Worm (Caenorhabditis elegans): ENCODE results near the gene F10C1.1.
"Not testable (repeated sequence)": the region's sequence is repeated elsewhere in the genome, so short reads cannot be mapped to it uniquely, and the experiment has no call there.

The F10C1.1 gene

ce11 chrII:5805303-5805702 lies 31.3 kb downstream of the F10C1.1 start, which contains the start of gene K05F1.10:
Gene K05F1.10, minus strand, starts transcription at chrII:5805473.
- TF ChIP-seq rnt-1 (tag; optimal IDR thresholded peaks at IDR 0.05) (no peak), ceh-6 (GFP tag; optimal IDR thresholded peaks at IDR 0.05) (no peak), sox-2 (GFP tag; IDR thresholded peaks at IDR 0.05) (no peak), hlh-6 (tag; optimal IDR thresholded peaks at IDR 0.05) (no peak), dve-1 (tag; optimal IDR thresholded peaks at IDR 0.05) (no peak), ceh-9 (tag; optimal IDR thresholded peaks at IDR 0.05) (no peak), elt-2 (tag; optimal IDR thresholded peaks at IDR 0.05) (no peak)

ce11 chrII:5806563-5806962 lies 32.5 kb downstream of the F10C1.1 start:
- TF ChIP-seq syd-9 (tag; optimal IDR thresholded peaks at IDR 0.05) (no peak), sox-2 (GFP tag; IDR thresholded peaks at IDR 0.05) (no peak), fax-1 (tag; optimal IDR thresholded peaks at IDR 0.05) (no peak), ztf-16 (tag; optimal IDR thresholded peaks at IDR 0.05) (no peak), T23F11.4 (GFP tag; optimal IDR thresholded peaks at IDR 0.05) (no peak), ceh-14 (tag; optimal IDR thresholded peaks at IDR 0.05) (no peak), lim-6 (tag; optimal IDR thresholded peaks at IDR 0.05) (no peak), tbx-7 (tag; optimal IDR thresholded peaks at IDR 0.05) (no peak), F13H6.1 (tag; optimal IDR thresholded peaks at IDR 0.05) (no peak), pax-1 (tag; optimal IDR thresholded peaks at IDR 0.05) (no peak)

- no peak for TF ChIP-seq nfya-1 (tag; optimal IDR thresholded peaks at IDR 0.05)
- TF ChIP-seq sox-2 (GFP tag; IDR thresholded peaks at IDR 0.05): no peak
- no peak for TF ChIP-seq ref-2 (tag; optimal IDR thresholded peaks at IDR 0.05)
- TF ChIP-seq Y22D7AL.16 (tag; optimal IDR thresholded peaks at IDR 0.05): no peak
- no peak for TF ChIP-seq dve-1 (tag; optimal IDR thresholded peaks at IDR 0.05)
- no peak for TF ChIP-seq unc-42 (tag; optimal IDR thresholded peaks at IDR 0.05)
- no peak for TF ChIP-seq unc-55 (GFP tag; optimal IDR thresholded peaks at IDR 0.05)
- no peak for TF ChIP-seq ttx-3 (tag; optimal IDR thresholded peaks at IDR 0.05)
- no peak for TF ChIP-seq pha-2 (tag; optimal IDR thresholded peaks at IDR 0.05)
- no peak for TF ChIP-seq sdc-2 (tag; optimal IDR thresholded peaks at IDR 0.05)
- TF ChIP-seq pqm-1 (tag; optimal IDR thresholded peaks at IDR 0.05): no peak
These were observed 36.2 kb downstream of the F10C1.1 start, which contains the start of the genes msp-64 and ZK1248.5 for ce11 chrII:5810230-5810629. Gene msp-64, minus strand, starts transcription at chrII:5810330. Gene ZK1248.5, plus strand, starts transcription at chrII:5810514.

- not testable (repeated sequence) for TF ChIP-seq ceh-22, lim-6, npax-4 (tag; optimal IDR thresholded peaks at IDR 0.05)
These were observed 41.4 kb downstream of the F10C1.1 start, which contains the start of gene wago-5 for ce11 chrII:5815382-5815781. Gene wago-5, minus strand, starts transcription at chrII:5815482.

- no peak for TF ChIP-seq ceh-30 (tag; optimal IDR thresholded peaks at IDR 0.05)
- no peak for TF ChIP-seq sox-2 (GFP tag; IDR thresholded peaks at IDR 0.05)
- TF ChIP-seq lin-11 (tag; optimal IDR thresholded peaks at IDR 0.05): no peak
- TF ChIP-seq pros-1 (tag; optimal IDR thresholded peaks at IDR 0.05): no peak
- TF ChIP-seq elt-2 (tag; optimal IDR thresholded peaks at IDR 0.05): no peak
- no peak for TF ChIP-seq T23F11.4 (GFP tag; optimal IDR thresholded peaks at IDR 0.05)
- TF ChIP-seq ref-2 (tag; optimal IDR thresholded peaks at IDR 0.05): no peak
- no peak for TF ChIP-seq ceh-6 (GFP tag; optimal IDR thresholded peaks at IDR 0.05)
- TF ChIP-seq npax-4 (tag; optimal IDR thresholded peaks at IDR 0.05): no peak
- no peak for TF ChIP-seq unc-55 (GFP tag; optimal IDR thresholded peaks at IDR 0.05)
- no peak for TF ChIP-seq ceh-34 (tag; optimal IDR thresholded peaks at IDR 0.05)
- no peak for TF ChIP-seq zip-5 (tag; optimal IDR thresholded peaks at IDR 0.05)
- no peak for TF ChIP-seq ceh-18 (tag; optimal IDR thresholded peaks at IDR 0.05)
- no peak for TF ChIP-seq ama-1 (optimal IDR thresholded peaks at IDR 0.05)
These were observed 42.3 kb downstream of the F10C1.1 start, which contains the start of gene ZK1248.20 for ce11 chrII:5816346-5816745. Gene ZK1248.20, plus strand, starts transcription at chrII:5816646.
